Worm (Caenorhabditis elegans): ENCODE measurements around the gene C45B11.5.

- no peak for TF ChIP-seq ceh-83 (GFP tag; optimal IDR thresholded peaks at IDR 0.05)
- no peak for TF ChIP-seq unc-120 (tag; optimal IDR thresholded peaks at IDR 0.05; ENCODE audit: poor library complexity, severe bottlenecking)
- TF ChIP-seq unc-62 (GFP tag; optimal IDR thresholded peaks at IDR 0.05): no peak
- no peak for TF ChIP-seq pha-4 (tag; optimal IDR thresholded peaks at IDR 0.05)
- no peak for TF ChIP-seq nhr-237 (tag; optimal IDR thresholded peaks at IDR 0.05)
- no peak for TF ChIP-seq ces-1 (GFP tag; optimal IDR thresholded peaks at IDR 0.05)
- TF ChIP-seq lin-13 (tag; optimal IDR thresholded peaks at IDR 0.05): no peak
- TF ChIP-seq mep-1 (tag; optimal IDR thresholded peaks at IDR 0.05): no peak
- no peak for TF ChIP-seq nhr-12 (tag; optimal IDR thresholded peaks at IDR 0.05)
- TF ChIP-seq nhr-76 (tag; optimal IDR thresholded peaks at IDR 0.05): no peak
- no peak for TF ChIP-seq ztf-11 (tag; optimal IDR thresholded peaks at IDR 0.05)
- TF ChIP-seq unc-39 (tag; optimal IDR thresholded peaks at IDR 0.05): no peak
- TF ChIP-seq flh-1 (GFP tag; optimal IDR thresholded peaks at IDR 0.05): no peak
- no peak for TF ChIP-seq snpc-4 (tag; optimal IDR thresholded peaks at IDR 0.05)
Measured at ce11 chrV:11056484-11056883, 14.9 kb downstream of the C45B11.5 start.

Data from whole organism, mixed stage, embryonic.